In genomic region chr3R:4972961-4973595, dm6 we compare ENCODE assay signal across 4 fruit fly cellular contexts.
A peak's percentile ranks its signal among the peaks of the same experiment; 100 is the strongest.
TF ChIP-seq lines count a peak whose summit lies in the region.

No protein-coding gene starts in this region.

- peak; percentile 55 to 66 for TF ChIP-seq CTCF in S2 (optimal IDR thresholded peaks at IDR 0.05; lab: Kevin White, UChicago)
- peak; percentile 51 for TF ChIP-seq CTCF in whole organism, embryonic (GFP tag; optimal IDR thresholded peaks at IDR 0.05; lab: Kevin White, UChicago)

TF ChIP-seq in whole organism, embryonic, 481 proteins besides CTCF, POLR2A, EP300 and RAD21 (continues in another document):
- TF ChIP-seq NK7.1 (GFP tag; optimal IDR thresholded peaks at IDR 0.05; lab: Kevin White, UChicago) (no peak), gfzf (GFP tag; optimal IDR thresholded peaks at IDR 0.05; lab: Kevin White, UChicago) (no peak), chn (GFP tag; optimal IDR thresholded peaks at IDR 0.05; lab: Kevin White, UChicago) (no peak), cg (GFP tag; optimal IDR thresholded peaks at IDR 0.05; lab: Kevin White, UChicago) (no peak), H2.0 (GFP tag; IDR thresholded peaks at IDR 0.05; lab: Robert Waterston, UW) (no peak), lola (GFP tag; optimal IDR thresholded peaks at IDR 0.05; lab: Kevin White, UChicago) (peak in 1 of 3 experiments; percentile 52), CG17186 (GFP tag; optimal IDR thresholded peaks at IDR 0.05; lab: Kevin White, UChicago) (no peak), ind (GFP tag; optimal IDR thresholded peaks at IDR 0.05; lab: Kevin White, UChicago) (no peak), HLH54F (GFP tag; optimal IDR thresholded peaks at IDR 0.05; lab: Kevin White, UChicago) (no peak), CG3065 (GFP tag; optimal IDR thresholded peaks at IDR 0.05; lab: Kevin White, UChicago) (no peak), insv (GFP tag; optimal IDR thresholded peaks at IDR 0.05; lab: Kevin White, UChicago) (peak in 1 of 2 experiments; percentile 81), CG2712 (tag; optimal IDR thresholded peaks at IDR 0.05; lab: Kevin White, UChicago) (no peak), CG4424 (GFP tag; optimal IDR thresholded peaks at IDR 0.05; lab: Kevin White, UChicago) (no peak), dysf (GFP tag; IDR thresholded peaks at IDR 0.05; lab: Robert Waterston, UW) (no peak), sima (GFP tag; optimal IDR thresholded peaks at IDR 0.05; lab: Kevin White, UChicago) (no peak), CG7928 (GFP tag; optimal IDR thresholded peaks at IDR 0.05; lab: Kevin White, UChicago) (no peak), CkIIα-i1 (GFP tag; IDR thresholded peaks at IDR 0.05; lab: Robert Waterston, UW) (no peak), seq (GFP tag; IDR thresholded peaks at IDR 0.05; lab: Robert Waterston, UW) (no peak), crp (GFP tag; optimal IDR thresholded peaks at IDR 0.05; lab: Kevin White, UChicago) (no peak), knrl (GFP tag; IDR thresholded peaks at IDR 0.05; lab: Robert Waterston, UW; ENCODE audit: partially characterized antibody) (no peak), ase (GFP tag; IDR thresholded peaks at IDR 0.05; lab: Robert Waterston, UW) (no peak), Nf-YC (tag; optimal IDR thresholded peaks at IDR 0.05; lab: Kevin White, UChicago) (peak; percentile 4), Med (GFP tag; lab: Kevin White, UChicago) (peak; percentile 46), CG10431 (GFP tag; optimal IDR thresholded peaks at IDR 0.05; lab: Kevin White, UChicago) (no peak), maf-S (GFP tag; optimal IDR thresholded peaks at IDR 0.05; lab: Kevin White, UChicago) (no peak), CG7786 (GFP tag; optimal IDR thresholded peaks at IDR 0.05; lab: Kevin White, UChicago) (no peak), CG30431 (GFP tag; optimal IDR thresholded peaks at IDR 0.05; lab: Kevin White, UChicago) (no peak), CG15011 (GFP tag; optimal IDR thresholded peaks at IDR 0.05; lab: Kevin White, UChicago) (no peak), mld (GFP tag; IDR thresholded peaks at IDR 0.05; lab: Robert Waterston, UW; ENCODE audit: partially characterized antibody) (no peak), CG7271 (tag; optimal IDR thresholded peaks at IDR 0.05; lab: Kevin White, UChicago) (no peak), fd96Cb (tag; optimal IDR thresholded peaks at IDR 0.05; lab: Kevin White, UChicago) (no peak), Asciz (GFP tag; optimal IDR thresholded peaks at IDR 0.05; lab: Kevin White, UChicago) (no peak)

TF ChIP-seq in whole organism, prepupa, 60 proteins besides CTCF, POLR2A, EP300 and RAD21:
- no peak for TF ChIP-seq CG11902 (GFP tag; optimal IDR thresholded peaks at IDR 0.05; lab: Kevin White, UChicago)
- TF ChIP-seq CG6276 (GFP tag; optimal IDR thresholded peaks at IDR 0.05; lab: Kevin White, UChicago), result no peak
- peak; percentile 12 for TF ChIP-seq Eip78C (GFP tag; lab: Kevin White, UChicago)
- no peak for TF ChIP-seq lz (GFP tag; optimal IDR thresholded peaks at IDR 0.05; lab: Kevin White, UChicago)
- no peak for TF ChIP-seq Hr4 (GFP tag; optimal IDR thresholded peaks at IDR 0.05; lab: Kevin White, UChicago)
- TF ChIP-seq CG8632 (GFP tag; optimal IDR thresholded peaks at IDR 0.05; lab: Kevin White, UChicago), result no peak
- no peak for TF ChIP-seq fkh (GFP tag; optimal IDR thresholded peaks at IDR 0.05; lab: Kevin White, UChicago)

TF ChIP-seq in whole organism, wandering third instar larva, 38 proteins besides CTCF, POLR2A, EP300 and RAD21:
- no peak for TF ChIP-seq foxo (GFP tag; optimal IDR thresholded peaks at IDR 0.05; lab: Kevin White, UChicago)
- TF ChIP-seq Vsx2 (GFP tag; optimal IDR thresholded peaks at IDR 0.05; lab: Kevin White, UChicago; ENCODE audit: partially characterized antibody), result peak; percentile 69
- TF ChIP-seq sv (GFP tag; optimal IDR thresholded peaks at IDR 0.05; lab: Kevin White, UChicago), result no peak
- TF ChIP-seq dsf (GFP tag; optimal IDR thresholded peaks at IDR 0.05; lab: Kevin White, UChicago; ENCODE audit: borderline replicate concordance), result no peak
- TF ChIP-seq Myc (optimal IDR thresholded peaks at IDR 0.05; lab: Kevin White, UChicago), result peak; percentile 84
- no peak for TF ChIP-seq psq (GFP tag; optimal IDR thresholded peaks at IDR 0.05; lab: Kevin White, UChicago)
- no peak for TF ChIP-seq jim (GFP tag; optimal IDR thresholded peaks at IDR 0.05; lab: Kevin White, UChicago)
- TF ChIP-seq Dif (GFP tag; optimal IDR thresholded peaks at IDR 0.05; lab: Kevin White, UChicago; ENCODE audit: partially characterized antibody), result no peak
- TF ChIP-seq N (GFP tag; optimal IDR thresholded peaks at IDR 0.05; lab: Kevin White, UChicago), result peak; percentile 70
